Fruit fly (Drosophila melanogaster) whole organism, prepupa: ENCODE measurements around the gene CG10041.

ENCODE experiments used
- CG10669 ChIP-seq: fragments of 200-800 bp; sonication (Bioruptor generic); optimal IDR thresholded peaks from 3 replicates; lab custom pipeline; 2018; ENCODE audit warnings: missing biosample characterization, mild to moderate bottlenecking, missing genetic modification characterization, moderate library complexity
- CG11294 ChIP-seq: fragments of 200-800 bp; sonication (Bioruptor generic); IDR thresholded peaks from 2 replicates; pipeline ENCODE4 v1.3.6; 2022; ENCODE audit warnings: missing biosample characterization, missing genetic modification characterization
- CG11762 ChIP-seq: fragments of 200-800 bp; sonication (Bioruptor generic); optimal IDR thresholded peaks from 3 replicates; lab custom pipeline; 2016; ENCODE audit warnings: missing biosample characterization, missing genetic modification characterization; ENCODE audit not compliant: insufficient read depth
- CG11902 ChIP-seq: fragments of 200-800 bp; sonication (Bioruptor generic); optimal IDR thresholded peaks from 3 replicates; lab custom pipeline; 2016; ENCODE audit warnings: missing biosample characterization, missing genetic modification characterization
- CG15336 ChIP-seq: fragments of 200-800 bp; sonication (Bioruptor generic); IDR thresholded peaks from 2 replicates; pipeline ENCODE4 v1.3.6; 2022; ENCODE audit warnings: missing biosample characterization, missing genetic modification characterization
- CG1621 ChIP-seq: fragments of 200-800 bp; sonication (Bioruptor generic); optimal IDR thresholded peaks from 3 replicates; lab custom pipeline; 2018; ENCODE audit warnings: missing biosample characterization, mild to moderate bottlenecking, missing genetic modification characterization
- CG16779 ChIP-seq: fragments of 200-800 bp; sonication (Bioruptor generic); optimal IDR thresholded peaks from 3 replicates; lab custom pipeline; 2017; ENCODE audit warnings: missing biosample characterization, mild to moderate bottlenecking, missing genetic modification characterization
- CG31627 ChIP-seq: fragments of 200-800 bp; sonication (Bioruptor generic); optimal IDR thresholded peaks from 3 replicates; lab custom pipeline; 2016; ENCODE audit warnings: missing biosample characterization, missing genetic modification characterization
- CG3919 ChIP-seq: fragments of 200-800 bp; sonication (Bioruptor generic); optimal IDR thresholded peaks from 3 replicates; lab custom pipeline; 2016; ENCODE audit warnings: missing biosample characterization, missing genetic modification characterization
- CG4318 ChIP-seq: fragments of 200-800 bp; sonication (Bioruptor generic); optimal IDR thresholded peaks from 3 replicates; lab custom pipeline; 2017; ENCODE audit warnings: missing biosample characterization, mild to moderate bottlenecking, missing genetic modification characterization
- CG6792 ChIP-seq: fragments of 200-800 bp; sonication (Bioruptor generic); optimal IDR thresholded peaks from 3 replicates; lab custom pipeline; 2016; ENCODE audit warnings: missing biosample characterization, missing genetic modification characterization
- CG7368 ChIP-seq: fragments of 200-800 bp; sonication (Bioruptor generic); optimal IDR thresholded peaks from 3 replicates; lab custom pipeline; 2016; ENCODE audit warnings: missing biosample characterization, missing genetic modification characterization
- Eip75B ChIP-seq: fragments of 200-800 bp; sonication (Bioruptor generic); optimal IDR thresholded peaks from 3 replicates; lab custom pipeline; 2016; ENCODE audit warnings: missing biosample characterization, missing genetic modification characterization
- Eip78C ChIP-seq: fragments of 200-800 bp; sonication (Bioruptor generic); peaks from one replicate; lab custom pipeline; 2016; ENCODE audit warnings: missing biosample characterization, missing genetic modification characterization
- Eip93F ChIP-seq: fragments of 200-800 bp; sonication (Bioruptor generic); optimal IDR thresholded peaks from 2 replicates; lab custom pipeline; 2016; ENCODE audit warnings: missing biosample characterization, mild to moderate bottlenecking, missing genetic modification characterization
- Ets21C ChIP-seq: fragments of 200-800 bp; sonication (Bioruptor generic); optimal IDR thresholded peaks from 3 replicates; lab custom pipeline; 2016; ENCODE audit warnings: missing biosample characterization, missing genetic modification characterization
- Ets96B ChIP-seq: fragments of 200-800 bp; optimal IDR thresholded peaks from 2 replicates; lab custom pipeline; 2019; ENCODE audit warnings: missing biosample characterization, mild to moderate bottlenecking, missing genetic modification characterization, moderate library complexity
- Hr38 ChIP-seq: sonication (Bioruptor generic); optimal IDR thresholded peaks from 2 replicates; lab custom pipeline; 2016; ENCODE audit warnings: missing biosample characterization, missing genetic modification characterization
- Hr4 ChIP-seq: fragments of 200-800 bp; sonication (Bioruptor generic); optimal IDR thresholded peaks from 3 replicates; lab custom pipeline; 2016; ENCODE audit warnings: missing biosample characterization, missing genetic modification characterization
- Lpt ChIP-seq: fragments of 200-800 bp; sonication (Bioruptor generic); optimal IDR thresholded peaks from 3 replicates; lab custom pipeline; 2016; ENCODE audit warnings: missing biosample characterization, missing genetic modification characterization
- Met ChIP-seq: fragments of 200-800 bp; sonication (Bioruptor generic); optimal IDR thresholded peaks from 3 replicates; lab custom pipeline; 2016; ENCODE audit warnings: missing biosample characterization, missing genetic modification characterization
- Smox ChIP-seq: fragments of 200-800 bp; sonication (Bioruptor generic); optimal IDR thresholded peaks from 3 replicates; lab custom pipeline; 2016; ENCODE audit warnings: missing biosample characterization, missing genetic modification characterization
- Sox102F ChIP-seq: fragments of 200-800 bp; sonication (Bioruptor generic); optimal IDR thresholded peaks from 2 replicates; lab custom pipeline; 2016; ENCODE audit warnings: missing biosample characterization, mild to moderate bottlenecking, missing genetic modification characterization
- Sox14 ChIP-seq: fragments of 200-800 bp; sonication (Bioruptor generic); optimal IDR thresholded peaks from 3 replicates; lab custom pipeline; 2016; ENCODE audit warnings: missing biosample characterization, missing genetic modification characterization
- acj6 ChIP-seq: fragments of 200-800 bp; sonication (Bioruptor generic); optimal IDR thresholded peaks from 3 replicates; lab custom pipeline; 2016; ENCODE audit warnings: missing biosample characterization, missing genetic modification characterization
- cyc ChIP-seq: fragments of 200-800 bp; sonication (Bioruptor generic); optimal IDR thresholded peaks from 3 replicates; lab custom pipeline; 2016; ENCODE audit warnings: missing biosample characterization, missing genetic modification characterization
- dac ChIP-seq: fragments of 200-800 bp; sonication (Bioruptor generic); optimal IDR thresholded peaks from 2 replicates; lab custom pipeline; 2017; ENCODE audit warnings: missing biosample characterization, mild to moderate bottlenecking, missing genetic modification characterization
- dsx ChIP-seq: fragments of 200-800 bp; optimal IDR thresholded peaks from 3 replicates; lab custom pipeline; 2019; ENCODE audit warnings: missing biosample characterization, mild to moderate bottlenecking, missing genetic modification characterization, moderate library complexity; ENCODE audit not compliant: poor library complexity, severe bottlenecking
- eg ChIP-seq: fragments of 200-800 bp; sonication (Bioruptor generic); IDR thresholded peaks from 3 replicates; pipeline ENCODE4 v1.3.6; 2022; ENCODE audit warnings: missing biosample characterization, missing genetic modification characterization
- esn ChIP-seq: fragments of 200-800 bp; sonication (Bioruptor generic); optimal IDR thresholded peaks from 2 replicates; lab custom pipeline; 2016; ENCODE audit warnings: missing biosample characterization, mild to moderate bottlenecking, missing genetic modification characterization, moderate library complexity
- fd59A ChIP-seq: fragments of 200-800 bp; sonication (Bioruptor generic); optimal IDR thresholded peaks from 2 replicates; lab custom pipeline; 2017; ENCODE audit warnings: missing biosample characterization, mild to moderate bottlenecking, missing genetic modification characterization, missing genetic modification reagents
- fd85E ChIP-seq: fragments of 200-800 bp; sonication (Bioruptor generic); optimal IDR thresholded peaks from 3 replicates; lab custom pipeline; 2016; ENCODE audit warnings: missing biosample characterization, missing genetic modification characterization
- fkh ChIP-seq: fragments of 200-800 bp; sonication (Bioruptor generic); optimal IDR thresholded peaks from 3 replicates; lab custom pipeline; 2017; ENCODE audit warnings: missing biosample characterization, mild to moderate bottlenecking, missing genetic modification characterization, moderate library complexity
- lz ChIP-seq: fragments of 200-800 bp; sonication (Bioruptor generic); optimal IDR thresholded peaks from 3 replicates; lab custom pipeline; 2016; ENCODE audit warnings: missing biosample characterization, missing genetic modification characterization
- pdm3 ChIP-seq: fragments of 200-800 bp; sonication (Bioruptor generic); optimal IDR thresholded peaks from 3 replicates; lab custom pipeline; 2016; ENCODE audit warnings: missing biosample characterization, missing genetic modification characterization
- salr ChIP-seq, 2 experiments: fragments of 200-800 bp; sonication (Bioruptor generic); optimal IDR thresholded peaks; 3 replicates each; lab custom pipeline; 2016 to 2018; ENCODE audit warnings: missing biosample characterization in 2 of 2, missing genetic modification characterization in 2 of 2, mild to moderate bottlenecking in 1 of 2
- ss ChIP-seq, 2 experiments: fragments of 200-800 bp; sonication (Bioruptor generic); optimal IDR thresholded peaks; 2 replicates in 1 of 2; 3 replicates in 1 of 2; lab custom pipeline; 2017 to 2018; ENCODE audit warnings: mild to moderate bottlenecking in 2 of 2, missing biosample characterization in 2 of 2, missing genetic modification characterization in 2 of 2, moderate library complexity in 1 of 2
- svp ChIP-seq: fragments of 200-800 bp; sonication (Bioruptor generic); peaks from one replicate; lab custom pipeline; 2016; ENCODE audit warnings: missing biosample characterization, missing genetic modification characterization
- vri ChIP-seq: fragments of 200-800 bp; sonication (Bioruptor generic); optimal IDR thresholded peaks from 3 replicates; lab custom pipeline; 2016; ENCODE audit warnings: missing biosample characterization, mild to moderate bottlenecking, missing genetic modification characterization

The CG10041 gene

dm6 chr3R:12352003-12352402 lies at the start of gene CG10041:
Gene CG10041 (minus strand): TSS chr3R:12352103.
- TF ChIP-seq Smox (GFP tag; lab: Kevin White, UChicago) (no peak), Sox102F (GFP tag; lab: Kevin White, UChicago) (no peak), acj6 (GFP tag; lab: Kevin White, UChicago) (no peak), CG16779 (tag; lab: Kevin White, UChicago) (no peak), vri (GFP tag; lab: Kevin White, UChicago) (no peak), CG7368 (GFP tag; lab: Kevin White, UChicago) (no peak), CG1621 (tag; lab: Kevin White, UChicago) (no peak), Ets96B (tag; lab: Kevin White, UChicago) (no peak), CG11902 (GFP tag; lab: Kevin White, UChicago) (no peak), Eip75B (GFP tag; lab: Kevin White, UChicago) (no peak), Met (GFP tag; lab: Kevin White, UChicago) (no peak)

DNA sequence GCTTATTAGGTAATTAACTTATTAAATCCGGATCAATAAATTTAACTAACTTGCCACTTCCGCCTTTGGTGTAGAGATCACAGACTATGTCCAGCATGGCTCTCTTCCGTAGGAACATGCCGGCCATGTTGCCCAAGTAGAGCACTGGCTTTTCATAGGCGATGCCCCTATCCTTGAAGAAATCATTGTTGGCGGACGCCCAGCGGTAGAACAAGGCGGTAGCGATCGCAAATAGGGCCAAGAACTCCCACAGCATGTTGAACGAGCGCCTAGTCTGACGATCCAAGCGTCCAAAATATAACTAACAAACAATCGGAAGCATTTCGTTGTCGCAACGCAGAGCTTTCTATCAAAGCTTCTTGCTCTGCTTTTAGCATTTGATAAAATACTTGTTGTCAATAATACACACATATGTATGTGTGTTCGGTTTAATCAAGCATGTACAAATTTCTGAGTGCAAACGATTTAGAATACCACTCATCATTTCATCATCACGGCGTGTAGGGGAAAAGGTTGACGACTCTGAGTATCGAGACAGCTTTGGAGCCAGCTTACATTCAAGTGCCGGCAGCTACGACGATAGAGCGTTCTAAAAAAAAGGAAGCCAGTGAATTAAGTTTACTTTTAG lies 46.8 kb upstream of the CG10041 start, which contains the start of gene Cyp9f3:
Cyp9f3 (minus strand) TSS at position 310 of the 628 bp plus-strand sequence.
- TF ChIP-seq svp (GFP tag; lab: Kevin White, UChicago): peak; percentile 43
- TF ChIP-seq vri (GFP tag; lab: Kevin White, UChicago): peak; percentile 44
- no peak for TF ChIP-seq CG15336 (GFP tag; lab: Robert Waterston, UW)
- no peak for TF ChIP-seq CG31627

DNA sequence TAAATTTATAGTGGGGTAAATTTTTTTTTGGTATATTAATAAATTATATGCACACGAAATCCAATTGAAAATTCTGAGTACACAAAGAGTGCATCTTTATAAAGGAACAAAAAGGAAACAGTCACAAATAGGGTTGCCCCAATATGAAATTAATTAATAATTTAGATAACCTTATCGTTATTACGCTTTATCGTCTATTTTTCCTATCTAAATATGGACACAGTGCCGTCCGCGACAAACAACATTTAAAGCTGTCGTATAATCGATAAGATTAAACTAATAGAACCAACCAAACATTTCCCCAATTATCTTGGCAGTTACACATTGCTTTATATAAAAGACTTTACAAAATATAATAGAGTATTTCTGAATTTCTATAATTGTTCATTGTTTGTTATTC lies 46.2 kb upstream of the CG10041 start:
- TF ChIP-seq eg (no peak), svp (GFP tag; lab: Kevin White, UChicago) (peak; percentile 71), CG3919 (no peak), Ets21C (GFP tag; lab: Kevin White, UChicago) (no peak), pdm3 (GFP tag; lab: Kevin White, UChicago) (no peak), Sox102F (GFP tag; lab: Kevin White, UChicago) (no peak), vri (GFP tag; lab: Kevin White, UChicago) (peak; percentile 39)

DNA sequence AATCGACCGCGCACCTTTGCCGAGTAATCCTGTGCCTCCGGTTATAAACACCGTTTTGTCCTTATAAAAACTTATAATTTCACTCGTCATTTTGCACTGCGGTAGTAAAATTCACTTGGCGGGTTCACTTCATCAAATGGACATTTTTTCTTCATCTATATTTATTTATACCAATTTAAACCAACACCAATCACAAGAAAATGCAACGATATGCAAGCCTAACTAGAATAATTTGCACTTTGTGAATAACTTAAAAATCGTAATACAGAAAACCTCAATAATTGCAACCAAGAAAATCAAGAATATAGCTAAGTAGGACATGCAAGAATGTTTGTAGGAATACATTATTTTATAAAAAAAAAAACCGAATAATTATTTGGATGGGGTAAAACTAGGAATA lies 44.0 kb upstream of the CG10041 start, which contains the start of the genes CG10096 and CG10097:
CG10096 (minus strand) TSS at position 101 of the 400 bp plus-strand sequence.
CG10097 (minus strand) TSS at position 101 of the 400 bp plus-strand sequence.
- TF ChIP-seq Ets96B (tag; lab: Kevin White, UChicago) (no peak), CG11294 (GFP tag; lab: Robert Waterston, UW) (no peak), acj6 (GFP tag; lab: Kevin White, UChicago) (no peak), CG10669 (GFP tag; lab: Kevin White, UChicago) (no peak), CG16779 (tag; lab: Kevin White, UChicago) (no peak), salr (GFP tag; optimal IDR thresholded peaks at IDR 0.05; lab: Kevin White, UChicago) (no peak), Eip78C (GFP tag; lab: Kevin White, UChicago) (no peak)
- TF ChIP-seq, all 60 proteins: peak for 0

dm6 chr3R:12386965-12387364 lies 35.1 kb upstream of the CG10041 start, which contains the start of gene CG33098:
Gene CG33098 (plus strand): TSS chr3R:12387188.
- no peak for TF ChIP-seq fd85E (GFP tag; lab: Kevin White, UChicago)
- TF ChIP-seq fkh (GFP tag; lab: Kevin White, UChicago): no peak
- no peak for TF ChIP-seq ss (GFP tag; optimal IDR thresholded peaks at IDR 0.05; lab: Kevin White, UChicago)
- no peak for TF ChIP-seq Sox14 (GFP tag; lab: Kevin White, UChicago)
- TF ChIP-seq vri (GFP tag; lab: Kevin White, UChicago): no peak
- no peak for TF ChIP-seq CG11294 (GFP tag; lab: Robert Waterston, UW)
- TF ChIP-seq CG16779 (tag; lab: Kevin White, UChicago): no peak
- no peak for TF ChIP-seq CG6792
- no peak for TF ChIP-seq dac

- no peak for TF ChIP-seq salr (GFP tag; optimal IDR thresholded peaks at IDR 0.05; lab: Kevin White, UChicago)
- TF ChIP-seq fd85E (GFP tag; lab: Kevin White, UChicago): no peak
- no peak for TF ChIP-seq CG16779 (tag; lab: Kevin White, UChicago)
- TF ChIP-seq Eip93F (GFP tag; lab: Kevin White, UChicago): no peak
- TF ChIP-seq Eip75B (GFP tag; lab: Kevin White, UChicago): no peak
- TF ChIP-seq lz (GFP tag; lab: Kevin White, UChicago): no peak
- no peak for TF ChIP-seq Smox (GFP tag; lab: Kevin White, UChicago)
- no peak for TF ChIP-seq Lpt (GFP tag; lab: Kevin White, UChicago)
- TF ChIP-seq Ets21C (GFP tag; lab: Kevin White, UChicago): no peak
- no peak for TF ChIP-seq Hr38
- TF ChIP-seq esn: no peak
- no peak for TF ChIP-seq cyc (GFP tag; lab: Kevin White, UChicago)
- TF ChIP-seq dsx (GFP tag; lab: Kevin White, UChicago): no peak
- no peak for TF ChIP-seq CG4318
- no peak for TF ChIP-seq fd59A (GFP tag; lab: Kevin White, UChicago)
- no peak for TF ChIP-seq CG11762
- TF ChIP-seq Hr4: no peak
- TF ChIP-seq svp (GFP tag; lab: Kevin White, UChicago): no peak
Measured at dm6 chr3R:12385949-12386348, 34.0 kb upstream of the CG10041 start, which contains the start of gene Sol1. Gene Sol1 (plus strand): TSS chr3R:12386249.
